Fruit fly (Drosophila melanogaster) ovary, adult (tissue): Measurements from ENCODE around the gene SpdS.

ENCODE experiments used
- CG17801 ChIP-seq: fragments of 200-800 bp; optimal IDR thresholded peaks from 2 replicates; lab custom pipeline; 2019; ENCODE audit warnings: missing biosample characterization, mild to moderate bottlenecking, missing genetic modification characterization, moderate library complexity; ENCODE audit not compliant: partially characterized antibody

The SpdS gene

DNA sequence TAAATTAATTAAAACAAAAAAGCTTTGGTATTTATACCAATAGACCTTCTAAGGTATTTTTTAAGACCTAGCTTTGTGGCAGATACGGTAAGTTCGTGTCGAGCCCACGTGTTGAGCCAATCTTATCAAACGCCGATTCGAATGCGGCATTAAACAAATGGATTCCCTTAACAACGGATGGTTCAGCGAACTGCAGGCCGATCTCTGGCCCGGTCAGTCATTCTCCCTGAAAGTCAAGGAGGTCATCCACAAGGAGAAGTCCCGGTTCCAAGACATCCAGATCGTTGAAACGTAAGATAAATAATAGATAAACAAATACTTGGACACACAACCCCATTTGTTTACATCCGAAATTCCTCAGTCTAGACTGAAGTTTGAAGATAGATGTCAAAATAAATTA lies at the start of gene SpdS:
TSS of gene SpdS (plus strand) at position 78 of the 400 bp plus-strand sequence.
- no peak for TF ChIP-seq CG17801 (GFP tag; lab: Kevin White, UChicago)

- TF ChIP-seq CG17801 (GFP tag; lab: Kevin White, UChicago): no peak
These were observed 49.5 kb upstream of the SpdS start for dm6 chr3R:9581973-9582372.

DNA sequence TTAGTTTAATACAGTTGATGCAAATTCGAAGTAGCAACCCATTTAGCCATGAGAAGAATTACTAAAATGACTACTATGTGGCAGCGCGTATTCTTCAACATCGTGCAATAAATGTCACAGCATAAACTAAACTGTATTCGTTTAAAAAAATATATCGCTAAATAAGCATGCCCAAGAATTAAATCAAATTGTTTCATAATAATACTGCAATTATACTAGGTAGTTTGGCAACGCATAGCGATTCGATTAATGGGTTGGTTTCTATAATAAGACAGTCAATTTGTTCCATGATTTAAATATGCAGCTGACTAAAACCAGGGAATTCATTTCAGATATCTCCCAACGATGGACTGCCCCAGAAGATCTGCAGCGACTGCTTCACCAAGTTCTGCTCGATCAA lies 48.3 kb upstream of the SpdS start, which contains the start of gene CG33654:
TSS of gene CG33654 (minus strand) at position 101 of the 400 bp plus-strand sequence.
- no peak for TF ChIP-seq CG17801 (GFP tag; lab: Kevin White, UChicago)

DNA sequence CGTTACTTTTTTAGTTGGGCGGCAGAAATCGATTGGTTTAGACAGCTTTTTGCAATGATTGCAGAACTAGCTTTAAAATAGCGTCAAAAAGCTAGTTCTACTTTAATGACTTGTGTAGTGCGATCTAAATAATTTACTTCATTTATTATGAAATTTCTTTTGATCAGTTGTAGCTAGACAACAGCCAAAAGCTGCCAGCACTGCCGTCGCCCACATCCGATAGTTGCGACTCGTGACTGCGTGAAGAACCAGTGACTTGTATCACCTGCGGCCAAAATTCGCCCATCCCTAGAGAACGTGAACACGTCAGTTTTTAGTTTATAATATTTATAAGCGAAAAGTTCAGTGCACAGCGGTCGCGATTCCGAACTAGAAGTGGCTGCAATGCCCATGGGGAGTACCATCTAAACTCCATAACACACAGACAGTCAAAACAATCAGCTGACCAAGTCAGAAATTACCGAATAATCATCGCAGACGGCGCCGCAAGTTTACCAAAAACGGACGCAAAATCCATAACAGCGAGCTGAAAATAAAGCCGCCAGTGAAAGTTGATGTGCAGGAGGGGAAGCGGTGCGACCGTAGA lies 44.7 kb upstream of the SpdS start, which contains the start of gene P58IPK:
TSS of gene P58IPK (plus strand) at position 280 of the 586 bp plus-strand sequence.
- TF ChIP-seq CG17801 (GFP tag; lab: Kevin White, UChicago): peak; percentile 36

DNA sequence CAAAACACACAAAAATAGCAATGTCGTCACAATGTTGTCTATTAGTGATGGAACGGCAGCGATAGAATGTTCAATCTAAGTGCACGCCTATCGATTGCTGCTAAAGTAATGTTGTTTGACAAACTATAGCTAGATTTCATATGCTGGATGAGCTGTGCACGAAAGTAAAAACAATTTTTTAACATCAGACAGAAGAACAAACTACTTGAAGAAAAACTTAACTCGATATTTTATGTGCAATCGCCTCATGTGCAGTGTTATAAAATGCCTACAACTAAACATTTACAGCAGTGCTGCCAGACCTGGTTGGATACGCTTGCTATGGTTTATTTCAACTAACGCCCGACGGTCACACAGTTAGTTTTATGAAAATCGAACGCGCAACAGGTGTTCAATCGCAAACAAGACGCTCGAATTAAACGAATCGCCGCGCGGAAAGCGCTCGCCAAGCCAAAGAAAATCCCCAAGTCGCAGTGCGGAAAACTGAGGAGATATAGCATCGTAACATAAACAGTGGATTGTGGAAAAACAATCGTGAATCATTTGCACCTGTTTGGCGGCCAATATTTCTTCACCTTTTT lies 40.4 kb upstream of the SpdS start, which contains the start of the genes bocks and CG8312:
TSS of gene bocks (minus strand) at position 51 of the 581 bp plus-strand sequence.
TSS of gene CG8312 (plus strand) at position 358 of the 581 bp plus-strand sequence.
- peak; percentile 40 for TF ChIP-seq CG17801 (GFP tag; lab: Kevin White, UChicago)

dm6 chr3R:9591769-9592388 lies 39.6 kb upstream of the SpdS start:
- no peak for TF ChIP-seq CG17801 (GFP tag; lab: Kevin White, UChicago)

- peak; percentile 80 for TF ChIP-seq CG17801 (GFP tag; lab: Kevin White, UChicago)
These were observed 37.8 kb upstream of the SpdS start for dm6 chr3R:9593408-9594250.

DNA sequence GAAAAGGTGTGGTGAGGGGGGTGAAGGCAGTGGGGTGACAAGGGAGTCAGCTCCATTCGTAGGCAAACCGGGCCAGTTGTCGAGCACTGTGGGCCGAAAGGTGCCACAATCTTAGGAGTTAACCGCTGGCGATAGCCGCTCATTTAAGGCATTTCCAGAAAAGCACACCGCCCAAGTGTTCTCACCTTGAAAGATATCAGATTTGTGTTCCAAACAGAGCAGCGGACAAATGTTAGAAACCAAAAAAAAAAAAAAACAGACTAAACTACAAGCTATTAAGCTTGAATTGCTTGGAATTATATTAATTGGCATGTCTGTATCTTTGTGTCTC lies 37.2 kb upstream of the SpdS start:
- TF ChIP-seq CG17801 (GFP tag; lab: Kevin White, UChicago): no peak

dm6 chr3R:9594839-9595238 lies 36.6 kb upstream of the SpdS start:
- TF ChIP-seq CG17801 (GFP tag; lab: Kevin White, UChicago): no peak

DNA sequence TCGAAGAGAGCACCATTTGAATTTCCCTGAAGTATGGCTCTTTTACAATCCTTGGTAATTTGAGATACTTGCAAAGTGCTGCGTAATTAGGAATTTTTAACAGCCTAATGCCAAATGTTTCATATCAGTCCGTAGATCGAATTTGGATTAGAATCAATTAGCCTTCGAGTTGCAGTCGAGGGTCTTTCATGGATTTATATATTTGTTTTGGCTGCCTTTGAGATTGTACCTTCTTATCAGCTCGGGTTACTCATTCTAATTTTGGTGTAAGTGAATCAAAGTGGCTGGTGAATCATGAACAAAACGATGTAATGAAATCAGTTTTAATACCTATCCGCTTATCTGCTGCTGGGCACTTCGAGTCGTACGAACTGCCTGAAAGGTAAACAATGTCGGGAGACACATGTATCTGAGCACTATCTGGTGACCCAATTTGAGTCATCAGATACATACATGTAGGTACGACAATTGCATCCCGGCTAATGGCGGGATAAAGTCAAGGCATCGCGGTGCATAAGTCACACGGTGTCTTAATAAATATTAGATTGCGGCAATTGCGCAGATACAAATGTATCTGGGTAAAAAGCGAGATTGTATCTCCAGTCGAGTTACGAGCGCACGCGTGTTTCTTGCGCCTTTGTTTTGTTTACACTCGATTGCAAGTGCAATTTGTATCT lies 35.6 kb upstream of the SpdS start:
- TF ChIP-seq CG17801 (GFP tag; lab: Kevin White, UChicago): no peak

DNA sequence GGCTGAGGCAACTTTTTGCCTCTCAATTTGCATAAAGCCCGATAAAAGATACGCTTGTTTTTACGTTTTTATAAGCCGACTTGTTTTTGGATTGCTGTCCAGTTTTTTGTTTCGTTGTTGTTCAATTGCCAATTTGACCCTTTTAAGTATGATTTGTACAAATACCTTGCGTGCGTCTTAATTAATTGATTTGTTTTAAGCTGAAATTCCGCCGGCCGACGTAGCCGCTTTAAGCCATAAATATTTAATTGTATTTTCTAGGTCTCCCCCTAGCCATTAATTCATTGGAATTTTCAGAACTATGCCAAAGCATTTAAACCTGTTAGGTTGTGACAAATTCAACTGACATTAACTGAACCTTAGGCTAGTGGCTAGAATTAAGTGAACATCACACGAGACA lies 34.8 kb upstream of the SpdS start:
- no peak for TF ChIP-seq CG17801 (GFP tag; lab: Kevin White, UChicago)

DNA sequence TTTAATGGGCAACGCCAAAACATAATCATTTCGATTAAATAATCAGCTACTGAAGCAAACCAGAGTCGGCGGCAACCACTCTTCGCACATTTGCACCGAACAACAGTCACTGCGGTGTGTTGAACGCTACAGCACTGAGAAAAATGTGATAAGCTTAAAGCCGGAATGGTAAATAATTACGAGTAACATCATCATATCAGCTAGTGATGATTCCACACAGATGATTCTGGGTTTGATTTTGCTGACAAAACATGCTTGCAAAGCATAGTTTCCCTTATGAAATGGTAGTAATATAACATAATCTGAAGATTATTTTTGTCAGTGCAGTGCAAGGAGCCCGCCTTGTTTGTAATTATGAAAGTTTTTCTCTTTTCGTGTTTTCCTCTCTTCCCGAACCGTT lies 33.3 kb upstream of the SpdS start:
- TF ChIP-seq CG17801 (GFP tag; lab: Kevin White, UChicago): no peak

- peak; percentile 74 for TF ChIP-seq CG17801 (GFP tag; lab: Kevin White, UChicago)
These were observed 30.9 kb upstream of the SpdS start for dm6 chr3R:9600558-9600959.

DNA sequence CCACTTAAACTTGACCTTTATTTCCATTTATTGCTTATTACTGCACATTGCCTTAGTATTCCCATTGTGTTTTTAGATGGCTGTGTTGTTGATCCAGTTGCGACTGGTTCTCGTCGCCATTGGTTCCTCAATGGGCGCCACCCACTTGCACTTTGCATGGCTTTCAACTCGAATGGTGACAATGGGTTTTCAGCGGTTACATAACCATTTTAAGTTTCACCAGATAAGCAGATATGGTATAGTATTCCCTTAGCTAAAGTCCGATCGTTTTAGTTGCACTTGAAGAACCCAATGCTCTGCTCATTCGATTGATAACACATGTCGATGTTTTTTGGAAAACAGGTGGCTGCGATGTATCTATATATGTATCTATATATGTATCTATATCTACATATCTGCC lies 29.5 kb upstream of the SpdS start:
- TF ChIP-seq CG17801 (GFP tag; lab: Kevin White, UChicago): peak; percentile 40
